Fruit fly (Drosophila melanogaster): ENCODE measurements around the gene pav.

DNA sequence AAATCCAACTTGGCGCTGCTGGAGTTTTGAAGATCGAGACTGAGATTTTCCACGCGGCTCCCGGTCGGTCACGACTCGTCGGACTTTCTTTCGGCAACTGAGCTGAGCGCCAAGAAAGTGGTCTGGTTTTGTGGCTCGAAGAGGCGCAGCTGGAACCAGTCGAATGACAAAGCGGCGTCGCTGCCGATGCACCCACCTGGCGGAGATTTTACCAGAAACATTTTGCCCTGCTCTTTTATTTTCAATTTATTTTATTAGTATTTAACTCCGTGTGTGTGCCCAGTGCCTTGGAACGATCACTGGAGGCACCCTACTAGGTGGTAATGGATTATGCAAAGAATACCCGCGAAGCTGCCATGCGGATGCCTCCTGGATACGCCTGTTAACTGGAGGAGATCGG is 38.3 kb upstream of the pav start, which contains the start of gene CG15005:
- TF ChIP-seq CTCF (optimal IDR thresholded peaks at IDR 0.05), result no peak
- TF ChIP-seq CG8478 (optimal IDR thresholded peaks at IDR 0.05), result no peak
